Worm (Caenorhabditis elegans) whole organism, mixed stage, embryonic: ENCODE measurements around the gene T19D12.9.

Experiments used
- M03D4.4 ChIP-seq: sonication (generic microtip); optimal IDR thresholded peaks from 2 replicates; lab custom pipeline; 2017; ENCODE audit warnings: mild to moderate bottlenecking, missing genetic modification characterization, missing compliant biosample characterization
- bed-3 ChIP-seq: fragments of 200-800 bp; sonication (Bioruptor generic); optimal IDR thresholded peaks from 3 replicates; lab custom pipeline; 2018; ENCODE audit warnings: mild to moderate bottlenecking, missing genetic modification characterization, moderate library complexity, missing compliant biosample characterization
- ceh-39 ChIP-seq: fragments of 150-350 bp; optimal IDR thresholded peaks from 2 replicates; lab custom pipeline; 2014; ENCODE audit warnings: missing biosample characterization, missing genetic modification characterization
- ceh-43 ChIP-seq: fragments of 200-800 bp; sonication (Bioruptor generic); optimal IDR thresholded peaks from 2 replicates; lab custom pipeline; 2018; ENCODE audit warnings: mild to moderate bottlenecking, missing genetic modification characterization, moderate library complexity, missing compliant biosample characterization
- ceh-83 ChIP-seq: fragments of 200-800 bp; sonication (Bioruptor generic); optimal IDR thresholded peaks from 2 replicates; lab custom pipeline; 2018; ENCODE audit warnings: mild to moderate bottlenecking, missing genetic modification characterization, missing compliant biosample characterization
- ces-1 ChIP-seq: fragments of 150-350 bp; optimal IDR thresholded peaks from 2 replicates; lab custom pipeline; 2014; ENCODE audit warnings: missing biosample characterization, missing genetic modification reagents, missing genetic modification characterization
- cnd-1 ChIP-seq: fragments of 200-800 bp; sonication (Bioruptor generic); optimal IDR thresholded peaks from 2 replicates; lab custom pipeline; 2018; ENCODE audit warnings: mild to moderate bottlenecking, missing genetic modification characterization, missing compliant biosample characterization
- drap-1 ChIP-seq: fragments of 200-800 bp; sonication (Bioruptor generic); optimal IDR thresholded peaks from 3 replicates; lab custom pipeline; 2018; ENCODE audit warnings: mild to moderate bottlenecking, missing genetic modification characterization, missing compliant biosample characterization
- elt-1 ChIP-seq: sonication (generic microtip); optimal IDR thresholded peaks from 2 replicates; lab custom pipeline; 2017; ENCODE audit warnings: missing genetic modification characterization, mild to moderate bottlenecking, missing compliant biosample characterization, antibody characterized with exemption, moderate library complexity, borderline replicate concordance; ENCODE audit not compliant: insufficient read depth
- elt-3 ChIP-seq: fragments of 150-350 bp; optimal IDR thresholded peaks from 2 replicates; lab custom pipeline; 2014; ENCODE audit warnings: missing biosample characterization, missing genetic modification characterization
- ham-2 ChIP-seq: fragments of 200-800 bp; sonication (Bioruptor generic); optimal IDR thresholded peaks from 2 replicates; lab custom pipeline; 2018; ENCODE audit warnings: mild to moderate bottlenecking, missing genetic modification characterization, missing compliant biosample characterization
- hlh-1 ChIP-seq: fragments of 150-350 bp; optimal IDR thresholded peaks from 2 replicates; lab custom pipeline; 2014; ENCODE audit warnings: missing biosample characterization, missing genetic modification reagents, missing genetic modification characterization
- lin-13 ChIP-seq: fragments of 150-350 bp; optimal IDR thresholded peaks from 2 replicates; lab custom pipeline; 2014; ENCODE audit warnings: missing biosample characterization, missing genetic modification characterization
- lin-32 ChIP-seq: fragments of 200-800 bp; sonication (Bioruptor generic); optimal IDR thresholded peaks from 2 replicates; lab custom pipeline; 2018; ENCODE audit warnings: mild to moderate bottlenecking, missing genetic modification characterization, missing compliant biosample characterization
- lsy-2 ChIP-seq: fragments of 150-350 bp; optimal IDR thresholded peaks from 2 replicates; lab custom pipeline; 2014; ENCODE audit warnings: missing biosample characterization, missing genetic modification characterization
- mab-5 ChIP-seq: fragments of 150-350 bp; optimal IDR thresholded peaks from 2 replicates; lab custom pipeline; 2014; ENCODE audit warnings: missing biosample characterization, missing genetic modification characterization
- mls-2 ChIP-seq: sonication (generic microtip); optimal IDR thresholded peaks from 2 replicates; lab custom pipeline; 2016; ENCODE audit warnings: mild to moderate bottlenecking, missing genetic modification characterization, moderate library complexity, missing compliant biosample characterization
- nhr-12 ChIP-seq: fragments of 150-350 bp; optimal IDR thresholded peaks from 2 replicates; lab custom pipeline; 2014; ENCODE audit warnings: missing biosample characterization, missing genetic modification characterization
- nhr-2 ChIP-seq: fragments of 150-350 bp; optimal IDR thresholded peaks from 2 replicates; lab custom pipeline; 2014; ENCODE audit warnings: missing biosample characterization, missing genetic modification characterization
- nhr-237 ChIP-seq: fragments of 150-350 bp; optimal IDR thresholded peaks from 2 replicates; lab custom pipeline; 2014; ENCODE audit warnings: missing biosample characterization, missing genetic modification characterization
- nhr-28 ChIP-seq: fragments of 150-350 bp; optimal IDR thresholded peaks from 2 replicates; lab custom pipeline; 2014; ENCODE audit warnings: missing biosample characterization, missing genetic modification characterization
- nhr-76 ChIP-seq: sonication (generic microtip); optimal IDR thresholded peaks from 2 replicates; lab custom pipeline; 2017; ENCODE audit warnings: missing biosample characterization, missing genetic modification characterization
- sem-2 ChIP-seq: fragments of 200-800 bp; sonication (Bioruptor generic); optimal IDR thresholded peaks from 2 replicates; lab custom pipeline; 2018; ENCODE audit warnings: mild to moderate bottlenecking, missing genetic modification characterization, missing compliant biosample characterization
- snpc-4 ChIP-seq: fragments of 150-350 bp; optimal IDR thresholded peaks from 2 replicates; lab custom pipeline; 2014; ENCODE audit warnings: missing biosample characterization, missing genetic modification characterization
- sptf-1 ChIP-seq: sonication (generic microtip); optimal IDR thresholded peaks from 2 replicates; lab custom pipeline; 2017; ENCODE audit warnings: mild to moderate bottlenecking, missing genetic modification characterization, moderate library complexity, missing compliant biosample characterization
- unc-120 ChIP-seq: sonication (generic microtip); optimal IDR thresholded peaks from 2 replicates; lab custom pipeline; 2017; ENCODE audit warnings: missing genetic modification characterization, missing compliant biosample characterization; ENCODE audit not compliant: poor library complexity, severe bottlenecking
- unc-39 ChIP-seq: fragments of 150-350 bp; optimal IDR thresholded peaks from 2 replicates; lab custom pipeline; 2014; ENCODE audit warnings: missing biosample characterization, missing genetic modification characterization
- zip-8 ChIP-seq: fragments of 150-350 bp; optimal IDR thresholded peaks from 2 replicates; lab custom pipeline; 2014; ENCODE audit warnings: missing biosample characterization, missing genetic modification characterization
- ztf-11 ChIP-seq: fragments of 150-350 bp; optimal IDR thresholded peaks from 2 replicates; lab custom pipeline; 2014; ENCODE audit warnings: missing biosample characterization, missing genetic modification characterization

Gene T19D12.9

ce11 chrII:6619007-6619406 lies 35.2 kb downstream of the T19D12.9 start:
- TF ChIP-seq ham-2 (GFP tag; lab: Kevin White, UChicago) (no peak), lin-32 (GFP tag; lab: Kevin White, UChicago) (no peak), mab-5 (tag; lab: Kevin White, UChicago) (no peak), unc-39 (tag; lab: Kevin White, UChicago) (no peak), nhr-76 (tag; lab: Kevin White, UChicago) (no peak), ztf-11 (tag; lab: Kevin White, UChicago) (no peak), sptf-1 (tag; lab: Kevin White, UChicago) (no peak), M03D4.4 (tag; lab: Kevin White, UChicago) (no peak), nhr-28 (tag; lab: Kevin White, UChicago) (no peak), mls-2 (tag; lab: Kevin White, UChicago) (no peak), unc-120 (tag; lab: Kevin White, UChicago) (no peak), nhr-2 (no peak), zip-8 (tag; lab: Kevin White, UChicago) (no peak), bed-3 (no peak)

DNA sequence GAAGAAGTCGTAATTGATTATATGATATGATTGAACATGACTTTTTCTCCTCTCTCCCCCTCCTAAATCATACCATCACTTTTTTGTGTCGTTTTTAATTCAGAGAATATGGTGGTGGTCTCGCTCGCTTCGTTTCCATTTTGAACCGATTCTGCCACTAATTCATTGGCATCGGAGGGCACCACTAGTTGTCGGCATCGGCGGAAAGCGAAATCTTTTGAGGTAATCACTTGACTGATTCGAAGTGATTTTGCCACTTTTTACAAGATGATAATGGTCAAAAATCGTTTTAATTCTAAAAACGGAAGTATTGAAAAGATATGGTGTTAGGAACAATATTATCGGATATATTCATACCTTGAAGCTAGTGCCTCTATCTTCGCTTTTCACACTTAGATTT lies 37.4 kb downstream of the T19D12.9 start, which contains the start of gene klf-3:
klf-3 (plus strand) TSS at position 109 of the 400 bp plus-strand sequence.
- TF ChIP-seq ham-2 (GFP tag; lab: Kevin White, UChicago) = no peak
- TF ChIP-seq snpc-4 (tag; lab: Kevin White, UChicago) = no peak
- TF ChIP-seq hlh-1 (tag; lab: Kevin White, UChicago) = no peak
- TF ChIP-seq elt-1 (tag; lab: Kevin White, UChicago) = no peak
- no peak for TF ChIP-seq elt-3 (tag; lab: Kevin White, UChicago)
- no peak for TF ChIP-seq sem-2 (GFP tag; lab: Kevin White, UChicago)
- TF ChIP-seq ceh-83 (GFP tag; lab: Kevin White, UChicago) = no peak

DNA sequence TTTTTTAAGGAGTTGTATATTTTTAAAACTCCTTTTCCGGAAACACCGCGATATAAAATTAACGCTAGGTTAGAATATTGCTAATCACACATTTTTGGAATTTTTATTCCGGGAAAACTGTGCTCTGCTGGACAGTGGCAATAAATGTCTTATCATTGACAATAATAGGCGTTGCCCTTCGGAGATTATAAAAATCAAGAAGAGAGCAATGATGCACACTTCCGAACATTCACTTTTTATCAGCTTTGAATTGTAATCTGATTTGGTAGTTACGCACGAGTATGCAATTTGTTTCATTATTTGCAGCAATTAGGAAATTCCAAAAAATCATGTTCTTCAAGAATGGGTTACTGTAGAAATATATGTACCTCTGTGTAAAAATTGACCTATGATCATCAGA lies 38.0 kb downstream of the T19D12.9 start:
- no peak for TF ChIP-seq M03D4.4 (tag; lab: Kevin White, UChicago)
- TF ChIP-seq nhr-12 (tag; lab: Kevin White, UChicago) = no peak
- no peak for TF ChIP-seq ceh-43 (GFP tag; lab: Kevin White, UChicago)
- TF ChIP-seq, all 35 proteins: peak for 0

ce11 chrII:6615232-6616029 lies 38.8 kb downstream of the T19D12.9 start:
- TF ChIP-seq ztf-11 (tag; lab: Kevin White, UChicago) = no peak
- no peak for TF ChIP-seq ceh-39
- TF ChIP-seq nhr-12 (tag; lab: Kevin White, UChicago) = no peak
- TF ChIP-seq unc-39 (tag; lab: Kevin White, UChicago) = no peak
- TF ChIP-seq nhr-76 (tag; lab: Kevin White, UChicago) = no peak
- TF ChIP-seq ces-1 (GFP tag; lab: Kevin White, UChicago) = no peak
- no peak for TF ChIP-seq unc-120 (tag; lab: Kevin White, UChicago)
- no peak for TF ChIP-seq lin-13 (tag; lab: Kevin White, UChicago)
- TF ChIP-seq ham-2 (GFP tag; lab: Kevin White, UChicago) = no peak
- no peak for TF ChIP-seq drap-1

- no peak for TF ChIP-seq lin-13 (tag; lab: Kevin White, UChicago)
- TF ChIP-seq sptf-1 (tag; lab: Kevin White, UChicago) = no peak
- TF ChIP-seq unc-39 (tag; lab: Kevin White, UChicago) = no peak
- TF ChIP-seq lsy-2 (tag; lab: Kevin White, UChicago) = no peak
- TF ChIP-seq nhr-237 (tag; lab: Kevin White, UChicago) = no peak
- no peak for TF ChIP-seq bed-3
- no peak for TF ChIP-seq ces-1 (GFP tag; lab: Kevin White, UChicago)
- no peak for TF ChIP-seq cnd-1 (tag; lab: Kevin White, UChicago)
- no peak for TF ChIP-seq ham-2 (GFP tag; lab: Kevin White, UChicago)
- no peak for TF ChIP-seq nhr-28 (tag; lab: Kevin White, UChicago)
- no peak for TF ChIP-seq mls-2 (tag; lab: Kevin White, UChicago)
- TF ChIP-seq elt-1 (tag; lab: Kevin White, UChicago) = no peak
- no peak for TF ChIP-seq ceh-83 (GFP tag; lab: Kevin White, UChicago)
- no peak for TF ChIP-seq ceh-39
- TF ChIP-seq drap-1 = no peak
- no peak for TF ChIP-seq mab-5 (tag; lab: Kevin White, UChicago)
- TF ChIP-seq M03D4.4 (tag; lab: Kevin White, UChicago) = no peak
- TF ChIP-seq elt-3 (tag; lab: Kevin White, UChicago) = no peak
Measured at ce11 chrII:6614500-6614899, 39.7 kb downstream of the T19D12.9 start.
